Worm (Caenorhabditis elegans) whole organism, young adult: ENCODE results near the gene W09G12.10.

Experiments used
- C17E4.6 ChIP-seq: fragments of 200-800 bp; sonication (Bioruptor generic); IDR thresholded peaks from 2 replicates; pipeline ENCODE4 v1.3.6; 2022; ENCODE audit warnings: missing genetic modification reagents, missing genetic modification characterization, missing compliant biosample characterization
- F22D6.2 ChIP-seq: sonication (generic microtip); optimal IDR thresholded peaks from 2 replicates; lab custom pipeline; 2016; ENCODE audit warnings: mild to moderate bottlenecking, missing genetic modification characterization, missing compliant biosample characterization
- F39B2.1 ChIP-seq: fragments of 200-800 bp; sonication (Bioruptor generic); IDR thresholded peaks from 2 replicates; pipeline ENCODE4 v1.3.6; 2022; ENCODE audit warnings: missing genetic modification reagents, missing genetic modification characterization, missing compliant biosample characterization
- Y53F4B.3 ChIP-seq: fragments of 200-800 bp; sonication (Bioruptor generic); IDR thresholded peaks from 2 replicates; pipeline ENCODE4 v1.3.6; 2022; ENCODE audit warnings: missing genetic modification reagents, missing genetic modification characterization, missing compliant biosample characterization
- Y79H2A.3 ChIP-seq: fragments of 200-800 bp; sonication (Bioruptor generic); conservative IDR thresholded peaks from 2 replicates; pipeline ENCODE4 v1.3.6; 2022; ENCODE audit warnings: missing genetic modification reagents, missing genetic modification characterization, missing compliant biosample characterization
- ama-1 ChIP-seq, 3 experiments: fragments of 150-350 bp in 1 of 3; sonication (generic microtip) in 2 of 3; optimal IDR thresholded peaks; 2 replicates each; lab custom pipeline; 2014 to 2018; ENCODE audit warnings: missing biosample characterization in 2 of 3, missing genetic modification characterization in 2 of 3, missing genetic modification reagents in 2 of 3
- chd-7 ChIP-seq: sonication (generic microtip); optimal IDR thresholded peaks from 2 replicates; lab custom pipeline; 2016; ENCODE audit warnings: mild to moderate bottlenecking, missing genetic modification characterization, moderate library complexity, missing compliant biosample characterization
- him-1 ChIP-seq: sonication (generic microtip); optimal IDR thresholded peaks from 2 replicates; lab custom pipeline; 2016; ENCODE audit warnings: missing genotype, missing genetic modification reagents, missing genetic modification characterization, missing compliant biosample characterization
- hlh-12 ChIP-seq: sonication (generic microtip); optimal IDR thresholded peaks from 2 replicates; lab custom pipeline; 2016; ENCODE audit warnings: missing genetic modification characterization, missing compliant biosample characterization
- unc-62 ChIP-seq: fragments of 150-350 bp; optimal IDR thresholded peaks from 2 replicates; lab custom pipeline; 2014; ENCODE audit warnings: missing biosample characterization, missing genetic modification reagents, missing genetic modification characterization
- ztf-3 ChIP-seq: fragments of 200-800 bp; sonication (Bioruptor generic); optimal IDR thresholded peaks from 2 replicates; lab custom pipeline; 2018; ENCODE audit warnings: mild to moderate bottlenecking, missing genetic modification characterization, missing compliant biosample characterization

- TF ChIP-seq F39B2.1: no peak
- TF ChIP-seq ama-1 (optimal IDR thresholded peaks at IDR 0.05; lab: Kevin White, UChicago): no peak
- no peak for TF ChIP-seq ama-1 (GFP tag; optimal IDR thresholded peaks at IDR 0.05; lab: Kevin White, UChicago)
- TF ChIP-seq chd-7 (tag; lab: Kevin White, UChicago): no peak
- no peak for TF ChIP-seq him-1 (tag; lab: Kevin White, UChicago)
- no peak for TF ChIP-seq Y53F4B.3 (GFP tag; lab: Robert Waterston, UW)
- TF ChIP-seq hlh-12: no peak
- no peak for TF ChIP-seq Y79H2A.3 (GFP tag; lab: Robert Waterston, UW)
- TF ChIP-seq unc-62 (GFP tag; lab: Kevin White, UChicago): no peak
- TF ChIP-seq C17E4.6 (GFP tag; lab: Robert Waterston, UW): no peak
- TF ChIP-seq F22D6.2 (tag; lab: Kevin White, UChicago): no peak
- no peak for TF ChIP-seq ztf-3 (GFP tag; lab: Kevin White, UChicago)
These were observed 3.7 kb upstream of the W09G12.10 start for ce11 chrIV:1224781-1225180.
